Worm (Caenorhabditis elegans): ENCODE results near the gene F44A2.7.

DNA sequence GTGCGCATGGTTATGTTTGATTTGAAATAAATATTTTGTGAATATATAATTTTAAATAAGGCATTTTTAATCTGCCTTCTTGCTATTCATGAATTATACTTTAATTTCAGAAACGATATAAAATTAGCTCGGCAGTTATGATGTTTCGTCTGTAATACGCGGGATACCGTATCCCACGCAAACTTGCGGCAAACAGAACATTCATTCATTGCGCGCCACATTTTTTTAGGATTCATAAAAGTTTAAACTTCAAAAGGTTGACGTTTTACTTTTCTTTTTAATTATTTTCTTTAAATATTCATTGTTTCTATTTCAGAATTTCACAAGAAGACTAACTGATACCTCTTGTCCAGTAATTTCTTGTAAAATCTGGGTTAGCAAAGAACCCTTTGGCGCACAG is 1.6 kb downstream of the F44A2.7 start, which contains the start of gene tag-153:
- no peak for TF ChIP-seq fkh-10 (GFP tag; optimal IDR thresholded peaks at IDR 0.05)
- TF ChIP-seq elt-2 (tag; optimal IDR thresholded peaks at IDR 0.05), result no peak
